Fruit fly (Drosophila melanogaster): ENCODE measurements around the gene WRNexo.

dm6 chr3R:18412279-18413214 is 46.6 kb upstream of the WRNexo start, which contains the start of gene CG31122:
- TF ChIP-seq psq (optimal IDR thresholded peaks at IDR 0.05) (peak; percentile 64), Sin3A (optimal IDR thresholded peaks at IDR 0.05) (no peak), h (optimal IDR thresholded peaks at IDR 0.05) (no peak), insv (optimal IDR thresholded peaks at IDR 0.05) (no peak)
